Worm (Caenorhabditis elegans) whole organism, dauer: ENCODE data around the gene C01G10.1.
"Not testable (repeated sequence)": the region's sequence is repeated elsewhere in the genome, so short reads cannot be mapped to it uniquely, and the experiment has no call there.

Source experiments
- unc-62 ChIP-seq: sonication (generic microtip); optimal IDR thresholded peaks from 2 replicates; lab custom pipeline; 2017; ENCODE audit warnings: missing biosample characterization, missing genetic modification reagents, missing genetic modification characterization

Gene C01G10.1

DNA sequence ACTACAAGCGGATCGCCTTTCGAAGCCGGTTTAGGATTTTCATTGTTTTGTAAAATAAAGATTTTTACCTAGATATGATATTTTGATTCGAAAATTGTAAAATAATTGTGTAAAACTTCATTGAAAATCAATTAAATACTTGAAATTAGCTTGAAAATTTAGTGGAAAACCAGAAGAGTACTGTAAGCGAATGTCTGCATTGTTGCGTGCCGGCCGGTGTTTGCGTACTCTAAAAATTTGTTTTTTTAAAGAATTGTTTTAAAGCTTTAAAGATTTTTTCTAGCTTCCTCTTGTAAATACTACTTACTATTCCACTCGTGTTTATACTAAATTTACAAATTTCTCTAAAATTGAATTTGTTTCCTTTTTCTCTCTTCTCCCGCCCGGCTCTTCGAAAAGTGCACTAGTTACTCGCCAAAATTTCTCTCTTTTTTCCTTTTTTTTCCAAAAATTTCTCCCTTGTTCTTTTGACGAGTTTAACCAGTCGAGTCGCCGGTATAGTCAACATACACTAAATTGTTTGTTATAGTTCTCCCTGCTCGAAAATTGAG lies 30.0 kb upstream of the C01G10.1 start:
- TF ChIP-seq unc-62: no peak

DNA sequence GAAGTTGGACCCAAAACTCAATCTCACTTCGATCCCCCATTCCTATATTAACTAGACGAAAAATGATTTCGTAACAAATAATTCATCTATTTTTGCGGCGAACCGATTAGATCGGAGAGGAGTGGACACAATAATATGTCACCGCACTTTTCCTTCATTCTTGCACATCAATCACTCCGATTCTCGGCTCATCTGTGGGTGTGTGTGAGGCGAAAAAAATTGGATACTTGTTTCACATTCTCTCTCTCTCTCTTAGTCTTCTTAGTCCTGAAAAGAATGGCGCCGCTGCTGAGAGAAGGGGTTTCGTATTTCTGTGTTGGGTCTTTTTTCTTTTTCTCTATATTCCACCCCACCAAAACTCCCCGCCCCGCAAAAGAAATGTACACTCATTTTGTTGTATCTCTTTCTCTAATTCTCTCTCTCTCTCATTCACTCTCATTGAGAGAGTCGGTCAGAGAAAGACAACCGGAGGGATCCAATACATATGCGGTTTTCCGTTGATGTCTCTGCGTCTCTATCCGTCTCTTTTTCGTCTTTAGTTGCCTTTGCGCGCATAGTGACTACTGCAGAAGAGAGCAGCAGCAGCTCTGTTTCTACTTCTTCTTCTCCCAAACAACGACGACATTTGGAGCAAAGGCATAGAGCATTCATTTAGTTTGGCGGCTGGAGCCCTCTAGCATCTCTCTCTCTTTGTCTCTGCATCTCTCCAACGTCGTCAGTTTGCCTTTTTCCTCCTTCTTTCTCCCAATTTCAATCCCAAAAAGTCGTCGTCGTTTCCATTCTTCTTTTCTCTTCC lies 28.3 kb upstream of the C01G10.1 start, which contains the start of gene unc-76:
TSS of gene unc-76 (plus strand) at position 746 of the 796 bp plus-strand sequence.
- no peak for TF ChIP-seq unc-62

- TF ChIP-seq unc-62: no peak
These were observed 26.8 kb upstream of the C01G10.1 start for ce11 chrV:15072738-15073137.

DNA sequence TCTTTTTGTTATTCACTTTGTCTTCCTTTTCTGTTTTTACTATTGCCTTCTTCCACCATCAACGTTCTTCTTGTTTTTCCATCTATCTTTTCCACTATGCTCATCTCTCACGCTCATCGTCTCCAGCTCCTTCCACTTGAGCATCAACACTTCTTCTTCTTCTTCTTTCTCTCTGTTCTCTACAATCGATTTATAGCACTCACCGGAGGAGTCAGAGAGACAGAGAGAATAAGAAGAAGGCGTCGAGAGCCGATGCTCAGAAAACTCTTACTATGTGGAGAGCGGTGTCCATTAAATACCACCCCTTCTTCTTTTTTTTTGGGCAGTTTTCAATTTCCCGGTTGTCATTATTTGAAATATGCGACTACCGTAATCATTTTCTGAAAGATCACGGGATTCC lies 24.6 kb upstream of the C01G10.1 start:
- TF ChIP-seq unc-62: no peak

DNA sequence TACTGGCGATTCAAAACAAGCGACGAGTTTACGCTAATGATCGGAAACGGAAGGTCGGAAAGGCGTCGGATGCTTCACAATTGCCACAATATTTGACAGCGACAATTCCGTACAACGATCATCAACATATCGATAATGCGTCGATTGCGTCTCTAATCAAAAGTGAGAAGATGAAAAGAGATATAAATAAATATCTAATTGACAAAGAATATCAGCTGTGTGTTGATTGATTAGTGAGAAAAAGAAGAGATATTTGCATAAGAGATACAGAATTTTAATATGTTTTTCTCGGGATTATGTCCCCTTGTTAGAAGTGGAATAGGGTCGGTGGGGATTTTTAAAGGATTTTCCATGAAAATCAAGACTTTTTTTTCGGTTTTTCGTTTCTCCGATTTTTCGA lies 21.0 kb upstream of the C01G10.1 start:
- no peak for TF ChIP-seq unc-62

DNA sequence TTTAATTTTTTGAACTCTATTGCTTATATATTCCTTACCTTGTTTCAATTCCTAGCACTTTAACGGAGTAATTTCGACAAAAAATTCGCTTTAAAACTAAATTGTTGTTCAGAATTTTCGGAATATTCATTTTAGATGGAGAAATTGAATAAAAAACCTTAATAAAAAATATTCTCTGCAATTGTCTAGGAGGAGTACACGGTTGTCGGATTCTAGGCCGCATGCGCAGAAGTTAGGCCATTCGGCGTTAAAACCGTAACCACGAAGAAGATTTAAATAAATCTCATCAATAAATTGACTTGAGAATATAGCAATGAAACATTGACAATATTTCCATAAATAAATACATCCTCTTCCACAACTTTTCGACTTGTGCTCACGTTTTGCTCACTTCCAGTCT lies 17.3 kb upstream of the C01G10.1 start, which contains the start of the genes C01G10.10 and C01G10.9:
TSS of gene C01G10.10 (minus strand) at position 151 of the 400 bp plus-strand sequence.
TSS of gene C01G10.9 (plus strand) at position 240 of the 400 bp plus-strand sequence.
- TF ChIP-seq unc-62: no peak

DNA sequence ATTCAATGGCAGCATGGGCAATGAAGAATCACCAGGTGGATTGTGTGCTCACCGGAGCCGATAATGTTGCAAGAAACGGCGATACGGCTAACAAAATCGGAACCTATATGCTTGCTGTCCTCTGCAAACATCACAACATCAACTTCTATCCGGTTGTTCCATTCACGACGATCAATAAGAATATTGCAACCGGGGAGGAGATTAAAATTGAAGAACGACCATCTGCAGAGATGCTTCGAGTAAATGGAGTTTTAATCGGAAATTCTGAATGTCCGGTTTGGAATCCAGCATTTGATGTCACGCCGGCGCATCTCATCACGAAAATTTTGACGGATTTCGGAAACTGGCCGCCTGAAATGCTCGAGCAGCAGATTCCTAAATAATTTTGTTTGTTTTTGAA lies 15.9 kb upstream of the C01G10.1 start:
- TF ChIP-seq unc-62: no peak

DNA sequence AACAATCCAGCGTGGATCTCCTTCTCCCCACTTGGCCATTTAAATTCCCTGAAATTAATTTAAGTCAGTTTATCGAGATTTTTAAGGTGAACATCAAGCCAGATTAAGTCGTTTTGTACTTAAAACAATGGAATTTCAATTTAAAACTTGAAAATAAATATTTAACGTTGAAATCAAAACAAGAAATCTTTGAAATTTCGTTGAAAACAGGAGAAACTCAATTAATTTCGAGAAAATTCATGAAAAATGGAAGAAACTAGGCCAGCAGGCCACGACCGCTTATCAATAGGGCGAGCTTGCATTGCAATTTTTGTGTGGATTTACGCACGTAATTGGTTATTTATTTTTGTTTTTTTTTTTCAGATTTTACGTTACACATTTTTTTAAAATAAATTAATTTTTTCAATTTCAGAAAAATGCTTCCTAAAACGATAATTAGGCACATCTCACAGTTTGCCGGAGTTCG lies 14.2 kb upstream of the C01G10.1 start, which contains the start of the genes ahsa-1 and C01G10.7:
TSS of gene ahsa-1 (minus strand) at position 51 of the 466 bp plus-strand sequence.
TSS of gene C01G10.7 (plus strand) at position 413 of the 466 bp plus-strand sequence.
- TF ChIP-seq unc-62: no peak

ce11 chrV:15087207-15087706 lies 12.3 kb upstream of the C01G10.1 start, which contains the start of the genes C01G10.15 and C01G10.6:
Gene C01G10.15, minus strand, starts transcription at chrV:15087307.
Gene C01G10.6, plus strand, starts transcription at chrV:15087656.
- TF ChIP-seq unc-62: no peak

ce11 chrV:15088613-15089012 lies 10.9 kb upstream of the C01G10.1 start, which contains the start of gene C01G10.18:
Gene C01G10.18, minus strand, starts transcription at chrV:15088713.
- no peak for TF ChIP-seq unc-62

DNA sequence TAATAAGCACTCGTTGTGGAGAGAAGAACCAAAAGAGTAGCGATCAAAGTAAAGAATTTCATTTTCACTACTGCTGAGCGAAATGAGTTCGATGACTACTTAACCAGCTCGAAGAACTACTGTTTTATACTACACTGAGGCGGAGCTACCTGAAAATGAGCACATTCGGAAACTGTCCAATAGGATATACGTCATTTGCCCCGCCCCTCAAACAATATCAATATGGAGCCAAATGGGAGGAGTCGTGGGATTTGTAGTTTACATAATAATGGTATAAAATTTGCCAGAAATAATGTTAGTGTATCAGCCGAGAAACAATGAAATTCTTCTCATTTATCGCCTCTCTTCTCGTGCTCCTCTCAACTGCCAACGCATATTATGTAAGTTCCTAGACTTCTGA lies 10.1 kb upstream of the C01G10.1 start, which contains the start of the genes C01G10.5 and C01G10.4:
TSS of gene C01G10.5 (minus strand) at position 101 of the 400 bp plus-strand sequence.
TSS of gene C01G10.4 (plus strand) at position 303 of the 400 bp plus-strand sequence.
- TF ChIP-seq unc-62: no peak

ce11 chrV:15090457-15090856 lies 9.1 kb upstream of the C01G10.1 start, which contains the start of gene C01G10.17:
Gene C01G10.17, plus strand, starts transcription at chrV:15090757.
- no peak for TF ChIP-seq unc-62

DNA sequence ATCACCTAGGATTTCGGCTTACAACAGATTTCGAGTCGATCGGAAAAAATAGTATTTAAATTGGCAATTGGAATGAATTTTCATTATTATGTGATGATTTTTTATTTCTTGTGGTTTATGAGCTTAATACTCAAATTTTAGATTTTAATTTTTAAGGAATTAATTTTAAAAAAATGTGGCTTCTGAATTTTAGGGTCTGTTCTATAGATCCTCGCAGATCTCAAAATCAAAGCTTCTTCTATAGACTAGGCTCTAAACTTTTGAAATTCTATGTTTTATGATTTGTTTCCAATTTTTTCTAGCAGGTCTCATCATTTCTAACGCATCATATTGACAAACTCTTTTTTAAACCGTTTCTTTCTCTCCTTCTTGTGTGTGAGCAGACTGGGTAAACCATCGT lies 6.9 kb upstream of the C01G10.1 start, which contains the start of gene txt-12:
TSS of gene txt-12 (plus strand) at position 301 of the 400 bp plus-strand sequence.
- TF ChIP-seq unc-62: no peak

- no peak for TF ChIP-seq unc-62
These were observed 4.8 kb upstream of the C01G10.1 start, which contains the start of gene srx-78 for ce11 chrV:15094749-15095148. Gene srx-78, plus strand, starts transcription at chrV:15095049.

ce11 chrV:15105893-15106598 lies 6.5 kb downstream of the C01G10.1 start, which contains the start of gene C01G10.14:
Gene C01G10.14, minus strand, starts transcription at chrV:15105943.
- TF ChIP-seq unc-62: not testable (repeated sequence)

- TF ChIP-seq unc-62: no peak
These were observed 9.7 kb downstream of the C01G10.1 start, which contains the start of gene Y75B12A.2 for ce11 chrV:15109260-15109659. Gene Y75B12A.2, plus strand, starts transcription at chrV:15109560.
